ENCODE assay signal across 1 fruit fly cellular context in genomic region chrX:13676458-13676944, dm6.
TF ChIP-seq lines count a peak whose summit lies in the region.

TSS of gene CG11162 (plus strand) at chrX:13676894.

TF ChIP-seq in whole organism, embryonic, 481 proteins besides CTCF, POLR2A, EP300 and RAD21 (continued from another document and continues in another):
- TF ChIP-seq CG7839 (tag; optimal IDR thresholded peaks at IDR 0.05; lab: Kevin White, UChicago) (peak; percentile 34), sna (GFP tag; IDR thresholded peaks at IDR 0.05; lab: Robert Waterston, UW; ENCODE audit: partially characterized antibody) (no peak), CG12104 (GFP tag; optimal IDR thresholded peaks at IDR 0.05; lab: Kevin White, UChicago) (no peak), knrl (GFP tag; IDR thresholded peaks at IDR 0.05; lab: Robert Waterston, UW; ENCODE audit: partially characterized antibody) (no peak), H2.0 (GFP tag; IDR thresholded peaks at IDR 0.05; lab: Robert Waterston, UW) (no peak), CG16779 (GFP tag; IDR thresholded peaks at IDR 0.05; lab: Robert Waterston, UW) (no peak), Spps (tag; optimal IDR thresholded peaks at IDR 0.05; lab: Kevin White, UChicago) (no peak), CG4424 (GFP tag; optimal IDR thresholded peaks at IDR 0.05; lab: Kevin White, UChicago) (no peak), CG7556 (GFP tag; optimal IDR thresholded peaks at IDR 0.05; lab: Kevin White, UChicago) (peak; percentile 23), kay (GFP tag; optimal IDR thresholded peaks at IDR 0.05; lab: Kevin White, UChicago) (no peak), tx (GFP tag; optimal IDR thresholded peaks at IDR 0.05; lab: Kevin White, UChicago) (no peak), dan (GFP tag; IDR thresholded peaks at IDR 0.05; lab: Robert Waterston, UW) (no peak), CG18599 (GFP tag; optimal IDR thresholded peaks at IDR 0.05; lab: Kevin White, UChicago) (peak; percentile 86), CG7786 (GFP tag; optimal IDR thresholded peaks at IDR 0.05; lab: Kevin White, UChicago) (peak; percentile 28), dysf (GFP tag; IDR thresholded peaks at IDR 0.05; lab: Robert Waterston, UW) (no peak), mld (GFP tag; IDR thresholded peaks at IDR 0.05; lab: Robert Waterston, UW; ENCODE audit: partially characterized antibody) (no peak), fd96Cb (tag; optimal IDR thresholded peaks at IDR 0.05; lab: Kevin White, UChicago) (no peak), CG32532 (GFP tag; IDR thresholded peaks at IDR 0.05; lab: Robert Waterston, UW) (peak; percentile 26; the same call in 1 of the 2 replicates), CG2712 (tag; optimal IDR thresholded peaks at IDR 0.05; lab: Kevin White, UChicago) (no peak), Sin3A (optimal IDR thresholded peaks at IDR 0.05; lab: Kevin White, UChicago) (no peak), CG10959 (GFP tag; IDR thresholded peaks at IDR 0.05; lab: Robert Waterston, UW) (no peak), CG10209 (GFP tag; optimal IDR thresholded peaks at IDR 0.05; lab: Kevin White, UChicago) (peak; percentile 12), CG9437 (GFP tag; optimal IDR thresholded peaks at IDR 0.05; lab: Kevin White, UChicago) (no peak), CkIIα-i1 (GFP tag; IDR thresholded peaks at IDR 0.05; lab: Robert Waterston, UW) (no peak), CG10462 (GFP tag; optimal IDR thresholded peaks at IDR 0.05; lab: Kevin White, UChicago) (no peak), row (GFP tag; IDR thresholded peaks at IDR 0.05; lab: Robert Waterston, UW) (no peak), Dbx (GFP tag; IDR thresholded peaks at IDR 0.05; lab: Robert Waterston, UW) (no peak), dimm (GFP tag; IDR thresholded peaks at IDR 0.05; lab: Robert Waterston, UW) (no peak), CG10274 (GFP tag; optimal IDR thresholded peaks at IDR 0.05; lab: Kevin White, UChicago) (peak; percentile 93), Nf-YB (GFP tag; optimal IDR thresholded peaks at IDR 0.05; lab: Kevin White, UChicago) (no peak), CG10979 (tag; optimal IDR thresholded peaks at IDR 0.05; lab: Kevin White, UChicago) (no peak), D (optimal IDR thresholded peaks at IDR 0.05; lab: Kevin White, UChicago) (no peak), D (GFP tag; optimal IDR thresholded peaks at IDR 0.05; lab: Kevin White, UChicago) (no peak), CG10147 (GFP tag; optimal IDR thresholded peaks at IDR 0.05; lab: Kevin White, UChicago) (peak; percentile 41), CG3838 (GFP tag; optimal IDR thresholded peaks at IDR 0.05; lab: Kevin White, UChicago) (no peak), Opbp (GFP tag; IDR thresholded peaks at IDR 0.05; lab: Robert Waterston, UW; ENCODE audit: partially characterized antibody) (no peak), CG3281 (GFP tag; optimal IDR thresholded peaks at IDR 0.05; lab: Kevin White, UChicago) (peak; percentile 72), disco-r (GFP tag; optimal IDR thresholded peaks at IDR 0.05; lab: Kevin White, UChicago) (no peak), CG14710 (tag; optimal IDR thresholded peaks at IDR 0.05; lab: Kevin White, UChicago) (no peak), CG2875 (GFP tag; optimal IDR thresholded peaks at IDR 0.05; lab: Kevin White, UChicago) (no peak), Dip2 (GFP tag; IDR thresholded peaks at IDR 0.05; lab: Robert Waterston, UW) (no peak), CG4617 (GFP tag; optimal IDR thresholded peaks at IDR 0.05; lab: Kevin White, UChicago; ENCODE audit: borderline replicate concordance) (no peak), Hr78 (GFP tag; optimal IDR thresholded peaks at IDR 0.05; lab: Kevin White, UChicago) (no peak), CG3726 (GFP tag; IDR thresholded peaks at IDR 0.05; lab: Robert Waterston, UW) (no peak), ham (GFP tag; IDR thresholded peaks at IDR 0.05; lab: Robert Waterston, UW) (no peak), pros (GFP tag; optimal IDR thresholded peaks at IDR 0.05; lab: Kevin White, UChicago) (no peak), CG2129 (GFP tag; IDR thresholded peaks at IDR 0.05; lab: Robert Waterston, UW; ENCODE audit: partially characterized antibody) (no peak), Lpt (GFP tag; optimal IDR thresholded peaks at IDR 0.05; lab: Kevin White, UChicago) (no peak), Fer1 (GFP tag; optimal IDR thresholded peaks at IDR 0.05; lab: Kevin White, UChicago) (peak; percentile 63), Hr39 (optimal IDR thresholded peaks at IDR 0.05; lab: Kevin White, UChicago) (no peak), CG30431 (GFP tag; optimal IDR thresholded peaks at IDR 0.05; lab: Kevin White, UChicago) (no peak), tgo (GFP tag; IDR thresholded peaks at IDR 0.05; lab: Robert Waterston, UW) (no peak), wek (GFP tag; optimal IDR thresholded peaks at IDR 0.05; lab: Kevin White, UChicago) (no peak), CG15073 (GFP tag; optimal IDR thresholded peaks at IDR 0.05; lab: Kevin White, UChicago) (no peak), CG34224 (GFP tag; IDR thresholded peaks at IDR 0.05; lab: Robert Waterston, UW; ENCODE audit: partially characterized antibody) (no peak), pum (GFP tag; optimal IDR thresholded peaks at IDR 0.05; lab: Kevin White, UChicago) (no peak), unpg (GFP tag; optimal IDR thresholded peaks at IDR 0.05; lab: Kevin White, UChicago) (no peak), Adf1 (GFP tag; IDR thresholded peaks at IDR 0.05; lab: Robert Waterston, UW) (no peak), al (GFP tag; IDR thresholded peaks at IDR 0.05; lab: Robert Waterston, UW) (no peak), zf30C (GFP tag; optimal IDR thresholded peaks at IDR 0.05; lab: Kevin White, UChicago) (no peak), CG15601 (tag; optimal IDR thresholded peaks at IDR 0.05; lab: Kevin White, UChicago) (no peak), en (GFP tag; optimal IDR thresholded peaks at IDR 0.05; lab: Kevin White, UChicago) (no peak), NC2β (GFP tag; optimal IDR thresholded peaks at IDR 0.05; lab: Kevin White, UChicago) (no peak), slou (GFP tag; optimal IDR thresholded peaks at IDR 0.05; lab: Kevin White, UChicago) (no peak), nerfin-1 (tag; optimal IDR thresholded peaks at IDR 0.05; lab: Kevin White, UChicago) (no peak), CG7987 (GFP tag; optimal IDR thresholded peaks at IDR 0.05; lab: Kevin White, UChicago) (no peak), CHES-1-like (GFP tag; optimal IDR thresholded peaks at IDR 0.05; lab: Kevin White, UChicago) (no peak), org-1 (GFP tag; optimal IDR thresholded peaks at IDR 0.05; lab: Kevin White, UChicago) (no peak), dm (GFP tag; optimal IDR thresholded peaks at IDR 0.05; lab: Kevin White, UChicago) (no peak), CG13287 (GFP tag; IDR thresholded peaks at IDR 0.05; lab: Robert Waterston, UW; ENCODE audit: partially characterized antibody) (no peak), D19A (tag; optimal IDR thresholded peaks at IDR 0.05; lab: Kevin White, UChicago) (no peak), ash1 (GFP tag; optimal IDR thresholded peaks at IDR 0.05; lab: Kevin White, UChicago) (no peak), vnd (GFP tag; IDR thresholded peaks at IDR 0.05; lab: Robert Waterston, UW; ENCODE audit: partially characterized antibody) (no peak), CG1529 (GFP tag; optimal IDR thresholded peaks at IDR 0.05; lab: Kevin White, UChicago) (no peak), CoRest (tag; optimal IDR thresholded peaks at IDR 0.05; lab: Kevin White, UChicago) (no peak), gce (GFP tag; IDR thresholded peaks at IDR 0.05; lab: Robert Waterston, UW) (no peak), CG3407 (GFP tag; optimal IDR thresholded peaks at IDR 0.05; lab: Kevin White, UChicago) (no peak), crc (GFP tag; optimal IDR thresholded peaks at IDR 0.05; lab: Kevin White, UChicago) (no peak), CG12659 (GFP tag; optimal IDR thresholded peaks at IDR 0.05; lab: Kevin White, UChicago) (no peak), gsb-n (tag; optimal IDR thresholded peaks at IDR 0.05; lab: Kevin White, UChicago) (no peak), Poxn (GFP tag; IDR thresholded peaks at IDR 0.05; lab: Robert Waterston, UW) (no peak), CG6813 (GFP tag; optimal IDR thresholded peaks at IDR 0.05; lab: Kevin White, UChicago) (no peak), MBD-R2 (GFP tag; IDR thresholded peaks at IDR 0.05; lab: Robert Waterston, UW) (no peak), CG12769 (tag; optimal IDR thresholded peaks at IDR 0.05; lab: Kevin White, UChicago) (no peak), Awh (GFP tag; IDR thresholded peaks at IDR 0.05; lab: Robert Waterston, UW) (no peak), CG2116 (GFP tag; optimal IDR thresholded peaks at IDR 0.05; lab: Kevin White, UChicago) (no peak), pb (GFP tag; optimal IDR thresholded peaks at IDR 0.05; lab: Kevin White, UChicago) (no peak), CG15696 (tag; optimal IDR thresholded peaks at IDR 0.05; lab: Kevin White, UChicago) (no peak), Oli (tag; optimal IDR thresholded peaks at IDR 0.05; lab: Kevin White, UChicago) (no peak), CG4282 (GFP tag; optimal IDR thresholded peaks at IDR 0.05; lab: Kevin White, UChicago) (no peak), seq (GFP tag; IDR thresholded peaks at IDR 0.05; lab: Robert Waterston, UW) (no peak), amos (GFP tag; IDR thresholded peaks at IDR 0.05; lab: Robert Waterston, UW; ENCODE audit: partially characterized antibody) (no peak), HLH3B (GFP tag; IDR thresholded peaks at IDR 0.05; lab: Robert Waterston, UW) (no peak), h (optimal IDR thresholded peaks at IDR 0.05; lab: Kevin White, UChicago) (no peak), CG17612 (GFP tag; IDR thresholded peaks at IDR 0.05; lab: Robert Waterston, UW) (no peak), emc (GFP tag; optimal IDR thresholded peaks at IDR 0.05; lab: Kevin White, UChicago) (no peak), peb (GFP tag; IDR thresholded peaks at IDR 0.05; lab: Robert Waterston, UW) (no peak), exex (tag; optimal IDR thresholded peaks at IDR 0.05; lab: Kevin White, UChicago) (peak; percentile 75), zen (tag; optimal IDR thresholded peaks at IDR 0.05; lab: Kevin White, UChicago) (no peak), CG11723 (GFP tag; optimal IDR thresholded peaks at IDR 0.05; lab: Kevin White, UChicago) (no peak), CG11504 (tag; optimal IDR thresholded peaks at IDR 0.05; lab: Kevin White, UChicago) (no peak), Trl (optimal IDR thresholded peaks at IDR 0.05; lab: Kevin White, UChicago) (no peak), Trl (GFP tag; optimal IDR thresholded peaks at IDR 0.05; lab: Kevin White, UChicago) (no peak), HmgZ (tag; optimal IDR thresholded peaks at IDR 0.05; lab: Kevin White, UChicago) (peak; percentile 3), cwo (GFP tag; optimal IDR thresholded peaks at IDR 0.05; lab: Kevin White, UChicago) (peak; percentile 75), Bteb2 (GFP tag; optimal IDR thresholded peaks at IDR 0.05; lab: Kevin White, UChicago) (no peak), zfh2 (GFP tag; optimal IDR thresholded peaks at IDR 0.05; lab: Kevin White, UChicago) (peak; percentile 49), Bgb (GFP tag; IDR thresholded peaks at IDR 0.05; lab: Robert Waterston, UW; ENCODE audit: partially characterized antibody) (no peak), Fer3 (tag; optimal IDR thresholded peaks at IDR 0.05; lab: Kevin White, UChicago) (peak; percentile 38), CG6791 (GFP tag; IDR thresholded peaks at IDR 0.05; lab: Robert Waterston, UW; ENCODE audit: partially characterized antibody) (no peak), CG15479 (GFP tag; optimal IDR thresholded peaks at IDR 0.05; lab: Kevin White, UChicago) (no peak), E2f2 (GFP tag; IDR thresholded peaks at IDR 0.05; lab: Robert Waterston, UW) (no peak), CG14050 (GFP tag; IDR thresholded peaks at IDR 0.05; lab: Robert Waterston, UW) (no peak), Med (GFP tag; lab: Kevin White, UChicago) (peak; percentile 49), hkb (optimal IDR thresholded peaks at IDR 0.05; lab: Kevin White, UChicago) (no peak), hkb (GFP tag; IDR thresholded peaks at IDR 0.05; lab: Robert Waterston, UW) (no peak), ab (GFP tag; optimal IDR thresholded peaks at IDR 0.05; lab: Kevin White, UChicago) (no peak), CG8281 (tag; optimal IDR thresholded peaks at IDR 0.05; lab: Kevin White, UChicago) (no peak), CG6175 (GFP tag; IDR thresholded peaks at IDR 0.05; lab: Robert Waterston, UW) (no peak), Scr (GFP tag; IDR thresholded peaks at IDR 0.05; lab: Robert Waterston, UW; ENCODE audit: partially characterized antibody) (no peak), fru (optimal IDR thresholded peaks at IDR 0.05; lab: Kevin White, UChicago) (no peak), CG17829 (tag; optimal IDR thresholded peaks at IDR 0.05; lab: Kevin White, UChicago) (no peak), grau (tag; optimal IDR thresholded peaks at IDR 0.05; lab: Kevin White, UChicago) (peak; percentile 58), mirr (GFP tag; optimal IDR thresholded peaks at IDR 0.05; lab: Kevin White, UChicago) (no peak), CG5180 (GFP tag; optimal IDR thresholded peaks at IDR 0.05; lab: Kevin White, UChicago) (no peak), trh (GFP tag; optimal IDR thresholded peaks at IDR 0.05; lab: Kevin White, UChicago) (no peak), stwl (tag; optimal IDR thresholded peaks at IDR 0.05; lab: Kevin White, UChicago) (no peak), HLH4C (GFP tag; IDR thresholded peaks at IDR 0.05; lab: Robert Waterston, UW; ENCODE audit: partially characterized antibody) (no peak), zfh1 (GFP tag; IDR thresholded peaks at IDR 0.05; lab: Robert Waterston, UW) (no peak), Sry-β (GFP tag; optimal IDR thresholded peaks at IDR 0.05; lab: Kevin White, UChicago) (no peak), abd-A (tag; optimal IDR thresholded peaks at IDR 0.05; lab: Kevin White, UChicago) (no peak), CG3995 (GFP tag; optimal IDR thresholded peaks at IDR 0.05; lab: Kevin White, UChicago) (no peak), lilli (GFP tag; optimal IDR thresholded peaks at IDR 0.05; lab: Kevin White, UChicago) (peak; percentile 64), Gsc (GFP tag; IDR thresholded peaks at IDR 0.05; lab: Robert Waterston, UW) (no peak), ttk (GFP tag; IDR thresholded peaks at IDR 0.05; lab: Robert Waterston, UW) (no peak), lov (optimal IDR thresholded peaks at IDR 0.05; lab: Kevin White, UChicago) (no peak), lov (GFP tag; IDR thresholded peaks at IDR 0.05; lab: Robert Waterston, UW) (no peak), oc (tag; optimal IDR thresholded peaks at IDR 0.05; lab: Kevin White, UChicago) (no peak), CG11093 (GFP tag; IDR thresholded peaks at IDR 0.05; lab: Robert Waterston, UW) (no peak), croc (GFP tag; conservative IDR thresholded peaks at IDR 0.05; lab: Robert Waterston, UW) (no peak), CG13424 (tag; optimal IDR thresholded peaks at IDR 0.05; lab: Kevin White, UChicago) (no peak)
